Fruit fly (Drosophila melanogaster) whole organism, prepupa: Measurements from ENCODE around the gene g.

ENCODE experiments used
- Blimp-1 ChIP-seq: fragments of 200-800 bp; sonication (Bioruptor generic); optimal IDR thresholded peaks from 3 replicates; lab custom pipeline; 2017; ENCODE audit warnings: missing biosample characterization, missing genetic modification characterization, mild to moderate bottlenecking, moderate library complexity, missing genetic modification reagents
- CG10631 ChIP-seq: fragments of 200-800 bp; sonication (Bioruptor generic); optimal IDR thresholded peaks from 2 replicates; lab custom pipeline; 2016; ENCODE audit warnings: missing biosample characterization, missing genetic modification characterization
- CG11294 ChIP-seq: fragments of 200-800 bp; sonication (Bioruptor generic); IDR thresholded peaks from 2 replicates; pipeline ENCODE4 v1.3.6; 2022; ENCODE audit warnings: missing biosample characterization, missing genetic modification characterization
- CG11762 ChIP-seq: fragments of 200-800 bp; sonication (Bioruptor generic); optimal IDR thresholded peaks from 3 replicates; lab custom pipeline; 2016; ENCODE audit warnings: missing biosample characterization, missing genetic modification characterization; ENCODE audit not compliant: insufficient read depth
- CG31627 ChIP-seq: fragments of 200-800 bp; sonication (Bioruptor generic); optimal IDR thresholded peaks from 3 replicates; lab custom pipeline; 2016; ENCODE audit warnings: missing biosample characterization, missing genetic modification characterization
- CG32006 ChIP-seq: fragments of 200-800 bp; sonication (Bioruptor generic); optimal IDR thresholded peaks from 3 replicates; lab custom pipeline; 2017; ENCODE audit warnings: missing biosample characterization, mild to moderate bottlenecking, missing genetic modification characterization
- CG34406 ChIP-seq: fragments of 200-800 bp; sonication (Bioruptor generic); optimal IDR thresholded peaks from 3 replicates; lab custom pipeline; 2016; ENCODE audit warnings: missing biosample characterization, missing genetic modification characterization
- CG3919 ChIP-seq: fragments of 200-800 bp; sonication (Bioruptor generic); optimal IDR thresholded peaks from 3 replicates; lab custom pipeline; 2016; ENCODE audit warnings: missing biosample characterization, missing genetic modification characterization
- CG6163 ChIP-seq: fragments of 200-800 bp; sonication (Bioruptor generic); IDR thresholded peaks from 3 replicates; pipeline ENCODE4 v1.3.6; 2022; ENCODE audit warnings: missing biosample characterization, missing genetic modification characterization
- CG6792 ChIP-seq: fragments of 200-800 bp; sonication (Bioruptor generic); optimal IDR thresholded peaks from 3 replicates; lab custom pipeline; 2016; ENCODE audit warnings: missing biosample characterization, missing genetic modification characterization
- CG6808 ChIP-seq: fragments of 200-800 bp; sonication (Bioruptor generic); optimal IDR thresholded peaks from 3 replicates; lab custom pipeline; 2017; ENCODE audit warnings: missing biosample characterization, missing genetic modification characterization, mild to moderate bottlenecking, moderate library complexity, missing genetic modification reagents
- CG7368 ChIP-seq: fragments of 200-800 bp; sonication (Bioruptor generic); optimal IDR thresholded peaks from 3 replicates; lab custom pipeline; 2016; ENCODE audit warnings: missing biosample characterization, missing genetic modification characterization
- CG8319 ChIP-seq: fragments of 200-800 bp; sonication (Bioruptor generic); optimal IDR thresholded peaks from 3 replicates; lab custom pipeline; 2016; ENCODE audit warnings: missing biosample characterization, missing genetic modification characterization
- Eip75B ChIP-seq: fragments of 200-800 bp; sonication (Bioruptor generic); optimal IDR thresholded peaks from 3 replicates; lab custom pipeline; 2016; ENCODE audit warnings: missing biosample characterization, missing genetic modification characterization
- Eip78C ChIP-seq: fragments of 200-800 bp; sonication (Bioruptor generic); peaks from one replicate; lab custom pipeline; 2016; ENCODE audit warnings: missing biosample characterization, missing genetic modification characterization
- Eip93F ChIP-seq: fragments of 200-800 bp; sonication (Bioruptor generic); optimal IDR thresholded peaks from 2 replicates; lab custom pipeline; 2016; ENCODE audit warnings: missing biosample characterization, mild to moderate bottlenecking, missing genetic modification characterization
- Gug ChIP-seq: fragments of 200-800 bp; sonication (Bioruptor generic); IDR thresholded peaks from 2 replicates; pipeline ENCODE4 v1.3.6; 2022; ENCODE audit warnings: missing biosample characterization, missing genetic modification characterization
- Hr39 ChIP-seq: fragments of 200-800 bp; sonication (Bioruptor generic); optimal IDR thresholded peaks from 2 replicates; lab custom pipeline; 2016; ENCODE audit warnings: missing biosample characterization, missing genetic modification characterization
- Hr4 ChIP-seq: fragments of 200-800 bp; sonication (Bioruptor generic); optimal IDR thresholded peaks from 3 replicates; lab custom pipeline; 2016; ENCODE audit warnings: missing biosample characterization, missing genetic modification characterization
- Lpt ChIP-seq: fragments of 200-800 bp; sonication (Bioruptor generic); optimal IDR thresholded peaks from 3 replicates; lab custom pipeline; 2016; ENCODE audit warnings: missing biosample characterization, missing genetic modification characterization
- Smox ChIP-seq: fragments of 200-800 bp; sonication (Bioruptor generic); optimal IDR thresholded peaks from 3 replicates; lab custom pipeline; 2016; ENCODE audit warnings: missing biosample characterization, missing genetic modification characterization
- Sox102F ChIP-seq: fragments of 200-800 bp; sonication (Bioruptor generic); optimal IDR thresholded peaks from 2 replicates; lab custom pipeline; 2016; ENCODE audit warnings: missing biosample characterization, mild to moderate bottlenecking, missing genetic modification characterization
- Sox15 ChIP-seq: fragments of 200-800 bp; sonication (Bioruptor generic); optimal IDR thresholded peaks from 3 replicates; lab custom pipeline; 2016; ENCODE audit warnings: missing biosample characterization, missing genetic modification characterization
- achi ChIP-seq: fragments of 200-800 bp; sonication (Bioruptor generic); optimal IDR thresholded peaks from 3 replicates; lab custom pipeline; 2016; ENCODE audit warnings: missing biosample characterization, missing genetic modification characterization
- acj6 ChIP-seq: fragments of 200-800 bp; sonication (Bioruptor generic); optimal IDR thresholded peaks from 3 replicates; lab custom pipeline; 2016; ENCODE audit warnings: missing biosample characterization, missing genetic modification characterization
- cyc ChIP-seq: fragments of 200-800 bp; sonication (Bioruptor generic); optimal IDR thresholded peaks from 3 replicates; lab custom pipeline; 2016; ENCODE audit warnings: missing biosample characterization, missing genetic modification characterization
- dac ChIP-seq: fragments of 200-800 bp; sonication (Bioruptor generic); optimal IDR thresholded peaks from 2 replicates; lab custom pipeline; 2017; ENCODE audit warnings: missing biosample characterization, mild to moderate bottlenecking, missing genetic modification characterization
- dsx ChIP-seq: fragments of 200-800 bp; optimal IDR thresholded peaks from 3 replicates; lab custom pipeline; 2019; ENCODE audit warnings: missing biosample characterization, mild to moderate bottlenecking, missing genetic modification characterization, moderate library complexity; ENCODE audit not compliant: poor library complexity, severe bottlenecking
- eg ChIP-seq: fragments of 200-800 bp; sonication (Bioruptor generic); IDR thresholded peaks from 3 replicates; pipeline ENCODE4 v1.3.6; 2022; ENCODE audit warnings: missing biosample characterization, missing genetic modification characterization
- esn ChIP-seq: fragments of 200-800 bp; sonication (Bioruptor generic); optimal IDR thresholded peaks from 2 replicates; lab custom pipeline; 2016; ENCODE audit warnings: missing biosample characterization, mild to moderate bottlenecking, missing genetic modification characterization, moderate library complexity
- fd59A ChIP-seq: fragments of 200-800 bp; sonication (Bioruptor generic); optimal IDR thresholded peaks from 2 replicates; lab custom pipeline; 2017; ENCODE audit warnings: missing biosample characterization, mild to moderate bottlenecking, missing genetic modification characterization, missing genetic modification reagents
- fkh ChIP-seq: fragments of 200-800 bp; sonication (Bioruptor generic); optimal IDR thresholded peaks from 3 replicates; lab custom pipeline; 2017; ENCODE audit warnings: missing biosample characterization, mild to moderate bottlenecking, missing genetic modification characterization, moderate library complexity
- lz ChIP-seq: fragments of 200-800 bp; sonication (Bioruptor generic); optimal IDR thresholded peaks from 3 replicates; lab custom pipeline; 2016; ENCODE audit warnings: missing biosample characterization, missing genetic modification characterization
- net ChIP-seq: fragments of 200-800 bp; sonication (Bioruptor generic); optimal IDR thresholded peaks from 3 replicates; lab custom pipeline; 2016; ENCODE audit warnings: missing biosample characterization, missing genetic modification characterization
- pdm3 ChIP-seq: fragments of 200-800 bp; sonication (Bioruptor generic); optimal IDR thresholded peaks from 3 replicates; lab custom pipeline; 2016; ENCODE audit warnings: missing biosample characterization, missing genetic modification characterization
- salr ChIP-seq, 2 experiments: fragments of 200-800 bp; sonication (Bioruptor generic); optimal IDR thresholded peaks; 3 replicates each; lab custom pipeline; 2016 to 2018; ENCODE audit warnings: missing biosample characterization in 2 of 2, missing genetic modification characterization in 2 of 2, mild to moderate bottlenecking in 1 of 2
- spab ChIP-seq: fragments of 200-800 bp; sonication (Bioruptor generic); optimal IDR thresholded peaks from 2 replicates; lab custom pipeline; 2017; ENCODE audit warnings: missing biosample characterization, mild to moderate bottlenecking, missing genetic modification characterization, missing genetic modification reagents
- svp ChIP-seq: fragments of 200-800 bp; sonication (Bioruptor generic); peaks from one replicate; lab custom pipeline; 2016; ENCODE audit warnings: missing biosample characterization, missing genetic modification characterization
- vri ChIP-seq: fragments of 200-800 bp; sonication (Bioruptor generic); optimal IDR thresholded peaks from 3 replicates; lab custom pipeline; 2016; ENCODE audit warnings: missing biosample characterization, mild to moderate bottlenecking, missing genetic modification characterization

Gene g

DNA sequence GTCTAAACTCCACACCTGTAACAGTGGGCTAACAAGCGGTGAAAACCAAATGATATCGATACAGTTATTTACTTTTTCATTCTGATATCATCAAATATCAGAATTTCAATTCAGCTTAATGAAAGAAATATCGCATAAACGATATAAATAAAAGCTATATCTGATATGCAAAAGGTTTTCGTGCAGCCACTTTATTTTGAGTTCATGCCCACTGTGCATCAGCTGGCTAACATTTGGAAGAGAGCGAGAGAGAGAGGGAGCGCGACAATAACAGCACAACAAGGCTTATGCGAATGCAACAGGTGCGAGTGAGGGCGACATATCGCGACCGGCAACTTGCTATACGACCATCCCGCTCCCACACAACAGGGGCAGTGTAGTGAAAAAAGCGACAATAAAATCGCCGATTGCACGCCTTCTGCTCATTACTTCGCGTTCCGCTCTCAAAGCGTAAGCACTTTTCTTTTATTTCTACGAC is 3.4 kb upstream of the g start, which contains the start of gene CG11151 (continued):
- TF ChIP-seq Eip93F = peak; percentile 94
- TF ChIP-seq acj6 (GFP tag; lab: Kevin White, UChicago) = peak; percentile 96
- peak; percentile 90 for TF ChIP-seq CG6808 (GFP tag; lab: Kevin White, UChicago)
- TF ChIP-seq cyc (GFP tag; lab: Kevin White, UChicago) = peak; percentile 95
- peak; percentile 94 for TF ChIP-seq fd59A (GFP tag; lab: Kevin White, UChicago)
- TF ChIP-seq CG6163 (GFP tag; lab: Robert Waterston, UW) = peak; percentile 97
- TF ChIP-seq Sox15 (GFP tag; lab: Kevin White, UChicago) = peak; percentile 93
- TF ChIP-seq Gug (GFP tag; lab: Robert Waterston, UW) = peak; percentile 94
- TF ChIP-seq vri (GFP tag; lab: Kevin White, UChicago) = peak; percentile 96
- peak; percentile 96 for TF ChIP-seq Hr4 (GFP tag; lab: Kevin White, UChicago)
- TF ChIP-seq Blimp-1 (GFP tag; lab: Kevin White, UChicago) = peak; percentile 83
- TF ChIP-seq CG34406 (GFP tag; lab: Kevin White, UChicago) = peak; percentile 96
- peak; percentile 94 for TF ChIP-seq dac (GFP tag; lab: Kevin White, UChicago)
- peak; percentile 96 for TF ChIP-seq CG11762 (GFP tag; lab: Kevin White, UChicago)
- peak; percentile 98 for TF ChIP-seq Smox (GFP tag; lab: Kevin White, UChicago)
- peak; percentile 98 for TF ChIP-seq pdm3 (GFP tag; lab: Kevin White, UChicago)
- TF ChIP-seq esn = peak; percentile 97
- peak; percentile 92 for TF ChIP-seq CG8319
- TF ChIP-seq Lpt (GFP tag; lab: Kevin White, UChicago) = peak; percentile 96

- TF ChIP-seq CG34406 (GFP tag; lab: Kevin White, UChicago) = no peak
- peak; percentile 75 for TF ChIP-seq fkh (GFP tag; lab: Kevin White, UChicago)
Measured at dm6 chrX:13737939-13738338, 1.9 kb upstream of the g start, which contains the start of gene CG11134. TSS of gene CG11134 (plus strand) at chrX:13737942.

DNA sequence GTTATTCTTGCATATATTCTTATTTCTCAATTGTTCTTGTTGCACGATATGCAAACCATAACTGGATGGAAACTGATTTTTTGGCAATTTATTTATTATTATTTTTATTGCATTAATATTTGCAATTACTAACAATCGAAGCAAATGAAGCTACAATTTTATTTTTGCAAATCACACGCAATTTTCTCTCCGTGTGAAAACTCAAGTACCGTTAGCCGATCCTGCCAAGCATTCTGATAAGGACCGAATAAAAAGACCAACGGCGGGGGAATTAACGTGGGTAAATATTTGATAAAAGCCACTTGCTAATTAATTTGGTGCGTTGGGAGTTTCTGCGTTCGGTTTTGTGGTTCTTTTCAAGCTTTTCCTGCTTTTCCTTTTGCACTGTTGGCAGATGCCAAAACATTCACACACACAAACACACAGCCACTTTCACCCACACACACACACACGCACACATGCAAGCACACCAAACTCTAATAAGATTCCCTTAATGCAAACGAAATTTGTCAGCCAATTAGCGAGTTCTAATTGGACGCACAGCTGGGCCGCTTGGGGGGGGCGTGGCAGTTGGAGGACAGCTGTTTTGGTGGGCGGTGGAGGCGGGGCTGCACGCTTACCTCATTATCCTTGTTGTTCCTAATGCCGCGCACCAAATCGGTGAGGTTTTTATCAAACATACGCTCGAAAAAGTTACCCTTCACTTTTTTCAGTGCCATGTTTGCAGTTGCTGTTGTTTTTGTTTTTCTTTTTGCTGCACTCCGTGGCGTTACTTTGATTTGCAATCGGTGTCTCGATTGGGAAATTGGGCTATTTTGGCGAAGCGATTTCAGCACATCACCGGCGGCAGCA is 530 bp downstream of the g start:
- TF ChIP-seq dsx (no peak), CG3919 (no peak), Hr39 (GFP tag; lab: Kevin White, UChicago) (no peak), spab (GFP tag; lab: Kevin White, UChicago) (no peak), achi (GFP tag; lab: Kevin White, UChicago) (peak; percentile 9), Hr4 (GFP tag; lab: Kevin White, UChicago) (peak; percentile 29), CG11294 (no peak), svp (GFP tag; lab: Kevin White, UChicago) (no peak), Eip75B (GFP tag; lab: Kevin White, UChicago) (no peak), Sox102F (GFP tag; lab: Kevin White, UChicago) (no peak), CG31627 (GFP tag; lab: Kevin White, UChicago) (no peak), CG7368 (GFP tag; lab: Kevin White, UChicago) (no peak), salr (GFP tag; optimal IDR thresholded peaks at IDR 0.05; lab: Kevin White, UChicago) (peak in 1 of 2 experiments; percentile 12), CG11762 (GFP tag; lab: Kevin White, UChicago) (no peak), CG34406 (GFP tag; lab: Kevin White, UChicago) (no peak), lz (GFP tag; lab: Kevin White, UChicago) (no peak), pdm3 (GFP tag; lab: Kevin White, UChicago) (no peak), CG32006 (GFP tag; lab: Kevin White, UChicago) (no peak), CG6792 (GFP tag; lab: Kevin White, UChicago) (no peak), Blimp-1 (GFP tag; lab: Kevin White, UChicago) (peak; percentile 25), eg (GFP tag; lab: Robert Waterston, UW) (no peak), CG6163 (GFP tag; lab: Robert Waterston, UW) (peak; percentile 31; the same call in 1 of the 3 replicates), CG10631 (GFP tag; lab: Kevin White, UChicago) (no peak), Eip78C (peak; percentile 57), net (GFP tag; lab: Kevin White, UChicago) (no peak)
